Worm (Caenorhabditis elegans) whole organism, L4 larva: Measurements from ENCODE around the gene F59A6.2.

Experiments used
- D1046.2 ChIP-seq: fragments of 200-800 bp; sonication (Bioruptor generic); IDR thresholded peaks from 2 replicates; pipeline ENCODE4 v1.3.6; 2022; ENCODE audit warnings: missing genetic modification characterization, missing compliant biosample characterization
- F37D6.2 ChIP-seq: sonication (generic microtip); optimal IDR thresholded peaks from 2 replicates; lab custom pipeline; 2016; ENCODE audit warnings: mild to moderate bottlenecking, missing genetic modification characterization, missing compliant biosample characterization
- F49E8.2 ChIP-seq: sonication (generic microtip); optimal IDR thresholded peaks from 2 replicates; lab custom pipeline; 2016; ENCODE audit warnings: missing compliant biosample characterization, mild to moderate bottlenecking, missing genetic modification characterization, borderline replicate concordance
- Y48G9A.11 ChIP-seq: fragments of 200-800 bp; sonication (Bioruptor generic); IDR thresholded peaks from 2 replicates; pipeline ENCODE4 v1.3.6; 2022; ENCODE audit warnings: missing genetic modification reagents, missing genetic modification characterization, missing compliant biosample characterization
- Y5F2A.4 ChIP-seq: fragments of 200-800 bp; sonication (Bioruptor generic); optimal IDR thresholded peaks from 2 replicates; lab custom pipeline; 2018; ENCODE audit warnings: mild to moderate bottlenecking, missing genetic modification characterization, missing compliant biosample characterization
- aha-1 ChIP-seq: fragments of 150-350 bp; peaks from one replicate; lab custom pipeline; 2014; ENCODE audit warnings: missing biosample characterization, missing genetic modification characterization
- arid-1 ChIP-seq: fragments of 200-800 bp; sonication (Bioruptor generic); conservative IDR thresholded peaks from 2 replicates; pipeline ENCODE4 v1.3.6; 2022; ENCODE audit warnings: missing genetic modification reagents, missing genetic modification characterization, missing compliant biosample characterization
- attf-4 ChIP-seq: sonication (generic microtip); optimal IDR thresholded peaks from 3 replicates; lab custom pipeline; 2017; ENCODE audit warnings: missing biosample characterization, missing genetic modification characterization
- ceh-28 ChIP-seq: fragments of 150-350 bp; optimal IDR thresholded peaks from 2 replicates; lab custom pipeline; 2014; ENCODE audit warnings: missing biosample characterization, missing genetic modification reagents, missing genetic modification characterization
- ceh-44 ChIP-seq: fragments of 200-800 bp; sonication (Bioruptor generic); IDR thresholded peaks from 2 replicates; pipeline ENCODE4 v1.3.6; 2022; ENCODE audit warnings: missing genetic modification reagents, missing genetic modification characterization, missing compliant biosample characterization
- ces-1 ChIP-seq: fragments of 150-350 bp; sonication (generic microtip); optimal IDR thresholded peaks from 4 replicates; lab custom pipeline; 2014; ENCODE audit warnings: missing biosample characterization, missing genetic modification reagents, missing genetic modification characterization
- ctbp-1 ChIP-seq: fragments of 200-800 bp; sonication (Bioruptor generic); IDR thresholded peaks from 2 replicates; pipeline ENCODE4 v1.3.6; 2022; ENCODE audit warnings: missing genetic modification reagents, missing genetic modification characterization, missing compliant biosample characterization
- daf-12 ChIP-seq: fragments of 150-350 bp; optimal IDR thresholded peaks from 2 replicates; lab custom pipeline; 2014; ENCODE audit warnings: missing biosample characterization, missing genetic modification reagents, missing genetic modification characterization
- daf-19 ChIP-seq: fragments of 200-800 bp; sonication (Bioruptor generic); conservative IDR thresholded peaks from 2 replicates; pipeline ENCODE4 v1.3.6; 2022; ENCODE audit warnings: missing genetic modification characterization, missing compliant biosample characterization
- dmd-9 ChIP-seq: fragments of 200-800 bp; sonication (Bioruptor generic); IDR thresholded peaks from 2 replicates; pipeline ENCODE4 v1.3.6; 2022; ENCODE audit warnings: missing genetic modification reagents, missing genetic modification characterization, missing compliant biosample characterization
- dpl-1 ChIP-seq: fragments of 150-350 bp; optimal IDR thresholded peaks from 2 replicates; lab custom pipeline; 2014; ENCODE audit warnings: missing biosample characterization, missing genetic modification reagents, missing genetic modification characterization
- fos-1 ChIP-seq: fragments of 150-350 bp; optimal IDR thresholded peaks from 2 replicates; lab custom pipeline; 2014; ENCODE audit warnings: missing biosample characterization, missing genetic modification characterization
- gei-8 ChIP-seq: fragments of 200-800 bp; sonication (Bioruptor generic); optimal IDR thresholded peaks from 2 replicates; lab custom pipeline; 2018; ENCODE audit warnings: mild to moderate bottlenecking, missing genetic modification characterization, missing compliant biosample characterization
- hif-1 ChIP-seq, 2 experiments: sonication (generic microtip); optimal IDR thresholded peaks; 2 replicates each; lab custom pipeline; 2016 to 2017; ENCODE audit warnings: missing compliant biosample characterization in 2 of 2, missing genetic modification characterization in 2 of 2, missing genetic modification reagents in 2 of 2, missing genotype in 2 of 2, mild to moderate bottlenecking in 1 of 2
- hlh-30 ChIP-seq: sonication (generic microtip); optimal IDR thresholded peaks from 2 replicates; lab custom pipeline; 2017; ENCODE audit warnings: antibody characterized with exemption, mild to moderate bottlenecking, missing genetic modification characterization, missing compliant biosample characterization; ENCODE audit not compliant: insufficient read depth
- hmg-1.1 ChIP-seq: fragments of 200-800 bp; sonication (Bioruptor generic); IDR thresholded peaks from 2 replicates; pipeline ENCODE4 v1.3.6; 2022; ENCODE audit warnings: missing genetic modification reagents, missing genetic modification characterization, missing compliant biosample characterization
- lim-7 ChIP-seq: fragments of 200-800 bp; sonication (Bioruptor generic); IDR thresholded peaks from 2 replicates; pipeline ENCODE4 v1.3.6; 2022; ENCODE audit warnings: missing genetic modification characterization, missing compliant biosample characterization
- lin-1 ChIP-seq: fragments of 200-800 bp; sonication (Bioruptor generic); IDR thresholded peaks from 2 replicates; pipeline ENCODE4 v1.3.6; 2022; ENCODE audit warnings: missing genetic modification reagents, missing genetic modification characterization, missing compliant biosample characterization
- lin-13 ChIP-seq: fragments of 150-350 bp; optimal IDR thresholded peaks from 2 replicates; lab custom pipeline; 2014; ENCODE audit warnings: missing biosample characterization, missing genetic modification reagents, missing genetic modification characterization
- lin-15B ChIP-seq: fragments of 150-350 bp; sonication (generic microtip); optimal IDR thresholded peaks from 3 replicates; lab custom pipeline; 2014; ENCODE audit warnings: missing biosample characterization, missing genetic modification characterization
- lin-29 ChIP-seq: fragments of 200-800 bp; sonication (Bioruptor generic); IDR thresholded peaks from 2 replicates; pipeline ENCODE4 v1.3.6; 2022; ENCODE audit warnings: missing genetic modification reagents, missing genetic modification characterization, missing compliant biosample characterization
- lin-39 ChIP-seq: fragments of 150-350 bp; optimal IDR thresholded peaks from 2 replicates; lab custom pipeline; 2014; ENCODE audit warnings: missing biosample characterization, missing genetic modification reagents, missing genetic modification characterization
- lsy-2 ChIP-seq, 2 experiments: fragments of 150-350 bp in 1 of 2; sonication (generic microtip) in 1 of 2; optimal IDR thresholded peaks; 2 replicates each; lab custom pipeline; 2014 to 2017; ENCODE audit warnings: missing biosample characterization in 2 of 2, missing genetic modification characterization in 2 of 2
- mdl-1 ChIP-seq, 2 experiments: fragments of 150-350 bp in 1 of 2; sonication (generic microtip) in 1 of 2; optimal IDR thresholded peaks; 2 replicates each; lab custom pipeline; 2014 to 2017; ENCODE audit warnings: missing biosample characterization in 2 of 2, missing genetic modification characterization in 2 of 2
- nhr-10 ChIP-seq: fragments of 150-350 bp; optimal IDR thresholded peaks from 2 replicates; lab custom pipeline; 2014; ENCODE audit warnings: missing biosample characterization, missing genetic modification characterization
- nhr-25 ChIP-seq: sonication (generic microtip); optimal IDR thresholded peaks from 2 replicates; lab custom pipeline; 2017; ENCODE audit warnings: missing genetic modification characterization, mild to moderate bottlenecking, missing compliant biosample characterization, antibody characterized with exemption, moderate library complexity, borderline replicate concordance; ENCODE audit not compliant: insufficient read depth
- nhr-6 ChIP-seq: fragments of 150-350 bp; optimal IDR thresholded peaks from 2 replicates; lab custom pipeline; 2014; ENCODE audit warnings: missing biosample characterization, missing genetic modification characterization
- pha-4 ChIP-seq, 2 experiments: fragments of 150-350 bp in 1 of 2; fragments of 200-800 bp in 1 of 2; sonication (Bioruptor generic) in 1 of 2; IDR thresholded peaks in 1 of 2; optimal IDR thresholded peaks in 1 of 2; 2 replicates each; pipeline versions ENCODE4 v1.3.6 to Lab custom; 2014 to 2022; ENCODE audit warnings: missing genetic modification characterization in 2 of 2, missing genetic modification reagents in 2 of 2, missing biosample characterization in 1 of 2, missing compliant biosample characterization in 1 of 2
- php-3 ChIP-seq: fragments of 200-800 bp; sonication (Bioruptor generic); IDR thresholded peaks from 2 replicates; pipeline ENCODE4 v1.3.6; 2022; ENCODE audit warnings: missing genetic modification reagents, missing genetic modification characterization, missing compliant biosample characterization
- sdz-12 ChIP-seq: fragments of 200-800 bp; sonication (Bioruptor generic); optimal IDR thresholded peaks from 2 replicates; lab custom pipeline; 2018; ENCODE audit warnings: mild to moderate bottlenecking, missing genetic modification characterization, missing compliant biosample characterization
- snpc-1.2 ChIP-seq: fragments of 200-800 bp; sonication (Bioruptor generic); IDR thresholded peaks from 2 replicates; pipeline ENCODE4 v1.3.6; 2022; ENCODE audit warnings: missing genetic modification reagents, missing genetic modification characterization, missing compliant biosample characterization
- unc-130 ChIP-seq: sonication (generic microtip); optimal IDR thresholded peaks from 2 replicates; lab custom pipeline; 2016; ENCODE audit warnings: missing genetic modification reagents, missing genetic modification characterization, missing compliant biosample characterization
- unc-62 ChIP-seq, 3 experiments: fragments of 150-350 bp in 1 of 3; sonication (generic microtip); optimal IDR thresholded peaks in 2 of 3; peaks in 1 of 3; 1 replicate in 1 of 3; 2 replicates in 2 of 3; lab custom pipeline; 2014 to 2017; ENCODE audit warnings: missing biosample characterization in 3 of 3, missing genetic modification characterization in 3 of 3, missing genetic modification reagents in 3 of 3, missing genotype in 1 of 3
- zag-1 ChIP-seq: fragments of 150-350 bp; optimal IDR thresholded peaks from 2 replicates; lab custom pipeline; 2014; ENCODE audit warnings: missing biosample characterization, missing genetic modification characterization
- zfp-2 ChIP-seq: sonication (generic microtip); optimal IDR thresholded peaks from 2 replicates; lab custom pipeline; 2016; ENCODE audit warnings: mild to moderate bottlenecking, missing genetic modification characterization, missing compliant biosample characterization
- zfp-3 ChIP-seq: fragments of 200-800 bp; sonication (Bioruptor generic); conservative IDR thresholded peaks from 2 replicates; pipeline ENCODE4 v1.3.6; 2022; ENCODE audit warnings: missing genetic modification reagents, missing genetic modification characterization, missing compliant biosample characterization
- zip-11 ChIP-seq: fragments of 200-800 bp; sonication (Bioruptor generic); IDR thresholded peaks from 2 replicates; pipeline ENCODE4 v1.3.6; 2022; ENCODE audit warnings: missing genetic modification characterization, missing compliant biosample characterization
- zip-2 ChIP-seq: fragments of 150-350 bp; optimal IDR thresholded peaks from 2 replicates; lab custom pipeline; 2014; ENCODE audit warnings: missing biosample characterization, missing genetic modification characterization

The F59A6.2 gene

DNA sequence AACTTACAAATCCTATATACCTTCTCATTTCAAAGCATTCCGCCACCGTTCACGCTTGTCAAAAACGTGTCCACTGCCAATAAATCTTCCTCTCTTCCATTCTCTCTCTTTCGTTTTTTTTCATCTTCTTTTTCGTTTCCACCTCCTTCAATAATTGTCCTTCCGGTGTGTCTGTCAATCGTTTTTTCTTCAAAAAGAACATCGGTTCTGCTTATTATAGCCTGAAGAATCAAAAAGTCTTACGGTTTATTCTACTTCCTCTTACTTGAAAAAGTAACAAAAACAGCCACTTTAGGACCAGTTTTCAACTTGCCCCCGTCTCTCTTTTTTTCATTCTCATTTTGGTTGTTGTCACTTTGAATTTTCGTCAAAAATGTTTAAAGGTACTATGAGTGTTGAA, 34.8 kb downstream of the F59A6.2 start (continued):
- TF ChIP-seq D1046.2 (GFP tag; lab: Robert Waterston, UW) = no peak
- TF ChIP-seq daf-19 (GFP tag; lab: Robert Waterston, UW) = no peak
- TF ChIP-seq lsy-2 (tag; optimal IDR thresholded peaks at IDR 0.05; lab: Kevin White, UChicago) = peak in 1 of 2 experiments; percentile 22
- TF ChIP-seq lin-1 (GFP tag; lab: Robert Waterston, UW) = no peak
- no peak for TF ChIP-seq nhr-10 (tag; lab: Kevin White, UChicago)
- TF ChIP-seq lim-7 (GFP tag; lab: Robert Waterston, UW) = no peak
- no peak for TF ChIP-seq lin-29 (GFP tag; lab: Robert Waterston, UW)
- TF ChIP-seq Y48G9A.11 = no peak
- peak in 1 of 2 experiments; percentile 99 for TF ChIP-seq unc-62 (GFP tag; optimal IDR thresholded peaks at IDR 0.05 in 1 of 2; lab: Kevin White, UChicago)
- TF ChIP-seq unc-62 (tag; optimal IDR thresholded peaks at IDR 0.05; lab: Kevin White, UChicago) = no peak
- TF ChIP-seq, all 104 proteins: peak for 10

DNA sequence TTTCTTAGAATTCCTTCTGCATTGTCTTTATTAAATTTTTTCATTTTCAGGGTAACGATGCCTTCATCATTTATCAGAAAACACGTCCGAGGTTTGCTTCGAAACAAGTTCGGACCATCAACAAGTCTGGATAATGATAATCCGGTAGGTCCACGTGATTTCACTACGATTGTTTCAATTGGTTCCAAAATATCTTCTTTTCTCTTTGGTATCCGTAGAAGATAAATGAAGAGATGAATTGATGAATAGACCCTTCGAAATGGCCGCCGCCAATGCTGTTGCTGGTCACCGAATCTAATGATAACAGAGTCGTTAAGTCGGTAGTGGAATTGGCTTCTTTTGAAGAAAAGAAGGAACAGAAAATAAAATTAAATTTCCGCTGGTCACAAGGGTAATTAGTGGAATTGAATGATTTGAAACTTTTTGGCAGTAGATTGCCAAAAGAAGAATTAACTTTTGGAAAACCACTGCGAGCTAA, 35.4 kb downstream of the F59A6.2 start, which contains the start of gene F33G12.6:
Gene F33G12.6 (plus strand): TSS at position 51 of the 478 bp plus-strand sequence.
- TF ChIP-seq fos-1 (tag; lab: Kevin White, UChicago) (no peak), hlh-30 (peak; percentile 15), unc-62 (GFP tag; optimal IDR thresholded peaks at IDR 0.05 in 1 of 2; lab: Kevin White, UChicago) (peak in 1 of 2 experiments; percentile 66), unc-62 (tag; optimal IDR thresholded peaks at IDR 0.05; lab: Kevin White, UChicago) (no peak), ceh-44 (GFP tag; lab: Robert Waterston, UW) (no peak), aha-1 (tag; lab: Kevin White, UChicago) (peak; percentile 44)

ce11 chrII:5050776-5051175, 36.3 kb downstream of the F59A6.2 start:
- TF ChIP-seq ces-1 (no peak), dmd-9 (no peak), zip-11 (GFP tag; lab: Robert Waterston, UW) (no peak), nhr-10 (tag; lab: Kevin White, UChicago) (no peak), arid-1 (GFP tag; lab: Robert Waterston, UW) (no peak), lin-15B (tag; lab: Kevin White, UChicago) (no peak), sdz-12 (GFP tag; lab: Kevin White, UChicago) (no peak), daf-12 (tag; lab: Kevin White, UChicago) (no peak), zfp-3 (GFP tag; lab: Robert Waterston, UW) (no peak), lin-39 (tag; lab: Kevin White, UChicago) (no peak), lin-13 (GFP tag; lab: Kevin White, UChicago) (no peak)

DNA sequence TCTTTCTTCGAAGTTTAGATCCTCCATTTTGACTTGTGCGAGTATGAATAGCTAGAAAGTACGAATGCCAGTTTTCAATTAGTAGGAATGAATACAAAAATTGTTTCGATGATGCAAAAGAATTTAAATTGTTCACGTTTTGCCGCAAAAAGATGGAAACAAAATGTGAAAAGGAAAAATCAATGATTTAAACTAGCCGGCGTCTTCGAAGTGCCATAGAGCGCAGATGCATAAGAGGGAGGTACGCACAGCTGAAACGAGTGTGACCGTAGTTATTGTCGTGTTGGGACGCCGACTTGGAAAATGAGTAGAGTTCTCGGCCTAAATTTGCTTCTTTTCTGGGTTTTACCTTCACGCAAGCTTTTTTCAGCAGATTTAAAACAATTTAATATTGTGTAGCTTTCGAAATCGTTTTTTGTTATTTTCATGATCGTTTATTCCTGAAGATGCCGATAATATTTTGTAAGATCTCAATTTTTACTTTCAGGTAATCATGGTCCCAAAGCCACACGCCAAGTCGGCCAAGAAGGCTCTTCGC, 40.7 kb downstream of the F59A6.2 start, which contains the start of the genes ify-1 and rpl-22:
Gene ify-1 (minus strand): TSS at position 51 of the 538 bp plus-strand sequence.
Gene rpl-22 (plus strand): TSS at position 488 of the 538 bp plus-strand sequence.
- TF ChIP-seq zag-1 (tag; lab: Kevin White, UChicago) (peak; percentile 42), snpc-1.2 (GFP tag; lab: Robert Waterston, UW) (peak; percentile 66; the same call in 1 of the 2 replicates), ceh-28 (tag; lab: Kevin White, UChicago) (peak; percentile 46), ces-1 (no peak), php-3 (GFP tag; lab: Robert Waterston, UW) (0 out of 2 replicates have a peak, but pooled peaks have one; percentile 34), F37D6.2 (peak; percentile 56), lin-13 (GFP tag; lab: Kevin White, UChicago) (peak; percentile 89), ctbp-1 (GFP tag; lab: Robert Waterston, UW) (peak; percentile 72), unc-130 (GFP tag; lab: Kevin White, UChicago) (peak; percentile 81), hmg-1.1 (peak; percentile 86), zfp-2 (tag; lab: Kevin White, UChicago) (peak; percentile 57), mdl-1 (tag; optimal IDR thresholded peaks at IDR 0.05; lab: Kevin White, UChicago) (peak in 1 of 2 experiments; percentile 53), nhr-6 (tag; lab: Kevin White, UChicago) (peak; percentile 95), nhr-25 (tag; lab: Kevin White, UChicago) (peak; percentile 94), pha-4 (GFP tag; IDR thresholded peaks at IDR 0.05; lab: Robert Waterston, UW) (peak; percentile 63; the same call in 1 of the 2 replicates), pha-4 (tag; optimal IDR thresholded peaks at IDR 0.05; lab: Kevin White, UChicago) (peak; percentile 97), dpl-1 (GFP tag; lab: Kevin White, UChicago) (peak; percentile 94), F49E8.2 (tag; lab: Kevin White, UChicago) (peak; percentile 61), ceh-44 (GFP tag; lab: Robert Waterston, UW) (no peak), gei-8 (GFP tag; lab: Kevin White, UChicago) (no peak), attf-4 (tag; lab: Kevin White, UChicago) (no peak), Y5F2A.4 (no peak), hif-1 (tag; optimal IDR thresholded peaks at IDR 0.05; lab: Kevin White, UChicago) (peak; percentile 7 to 83), zip-2 (tag; lab: Kevin White, UChicago) (peak; percentile 57)
